Fruit fly (Drosophila melanogaster) whole organism, adult: ENCODE measurements around the gene brv3.

Source experiments
- CG11617 ChIP-seq: fragments of 200-800 bp; sonication (Bioruptor generic); optimal IDR thresholded peaks from 2 replicates; lab custom pipeline; 2017; ENCODE audit warnings: mild to moderate bottlenecking, missing biosample characterization, missing genetic modification reagents, missing genetic modification characterization
- CG12768 ChIP-seq: fragments of 200-800 bp; sonication (Bioruptor generic); optimal IDR thresholded peaks from 2 replicates; lab custom pipeline; 2017; ENCODE audit warnings: missing biosample characterization, missing genetic modification characterization, mild to moderate bottlenecking, moderate library complexity, missing genetic modification reagents
- CG14711 ChIP-seq: fragments of 200-800 bp; sonication (Bioruptor generic); optimal IDR thresholded peaks from 2 replicates; lab custom pipeline; 2018; ENCODE audit warnings: missing biosample characterization, mild to moderate bottlenecking, missing genetic modification characterization, moderate library complexity
- CG1620 ChIP-seq: fragments of 200-800 bp; sonication (Bioruptor generic); optimal IDR thresholded peaks from 2 replicates; lab custom pipeline; 2016; ENCODE audit warnings: missing biosample characterization, missing genetic modification characterization
- CG33017 ChIP-seq: fragments of 200-800 bp; sonication (Bioruptor generic); optimal IDR thresholded peaks from 2 replicates; lab custom pipeline; 2018; ENCODE audit warnings: missing biosample characterization, mild to moderate bottlenecking, missing genetic modification characterization, moderate library complexity
- CG5204 ChIP-seq: fragments of 200-800 bp; sonication (Bioruptor generic); optimal IDR thresholded peaks from 2 replicates; lab custom pipeline; 2016; ENCODE audit warnings: missing biosample characterization, missing genetic modification characterization
- CG7045 ChIP-seq: fragments of 200-800 bp; sonication (Bioruptor generic); optimal IDR thresholded peaks from 2 replicates; lab custom pipeline; 2017; ENCODE audit warnings: missing biosample characterization, mild to moderate bottlenecking, missing genetic modification characterization
- CG7101 ChIP-seq: fragments of 200-800 bp; sonication (Bioruptor generic); optimal IDR thresholded peaks from 2 replicates; lab custom pipeline; 2018; ENCODE audit warnings: missing biosample characterization, mild to moderate bottlenecking, missing genetic modification characterization, moderate library complexity
- Clk ChIP-seq: fragments of 200-800 bp; sonication (Bioruptor generic); optimal IDR thresholded peaks from 2 replicates; lab custom pipeline; 2017; ENCODE audit warnings: missing biosample characterization, missing genetic modification characterization
- Crg-1 ChIP-seq: fragments of 200-800 bp; sonication (Bioruptor generic); optimal IDR thresholded peaks from 2 replicates; lab custom pipeline; 2016; ENCODE audit warnings: missing biosample characterization, missing genetic modification characterization
- Hr96 ChIP-seq: fragments of 200-800 bp; sonication (Bioruptor generic); optimal IDR thresholded peaks from 2 replicates; lab custom pipeline; 2016; ENCODE audit warnings: missing biosample characterization, missing genetic modification characterization
- Mnt ChIP-seq: fragments of 200-800 bp; sonication (Bioruptor generic); optimal IDR thresholded peaks from 2 replicates; lab custom pipeline; 2016; ENCODE audit warnings: missing biosample characterization, mild to moderate bottlenecking, missing genetic modification characterization
- bab1 ChIP-seq: fragments of 200-800 bp; sonication (Bioruptor generic); optimal IDR thresholded peaks from 3 replicates; lab custom pipeline; 2019; ENCODE audit warnings: missing biosample characterization, mild to moderate bottlenecking, missing genetic modification characterization, moderate library complexity
- cic ChIP-seq: fragments of 200-800 bp; sonication (Bioruptor generic); optimal IDR thresholded peaks from 2 replicates; lab custom pipeline; 2017; ENCODE audit warnings: missing biosample characterization, mild to moderate bottlenecking, missing genetic modification characterization, moderate library complexity
- cnc ChIP-seq, 2 experiments: fragments of >200 bp; optimal IDR thresholded peaks; 2 replicates each; lab custom pipeline; 2017
- kay ChIP-seq: fragments of 200-800 bp; sonication (Bioruptor generic); peaks from one replicate; lab custom pipeline; 2016; ENCODE audit warnings: missing biosample characterization, missing genetic modification characterization, borderline replicate concordance
- ovo ChIP-seq: fragments of 200-800 bp; sonication (Bioruptor generic); optimal IDR thresholded peaks from 2 replicates; lab custom pipeline; 2016; ENCODE audit warnings: missing biosample characterization, missing genetic modification characterization
- pad ChIP-seq: fragments of 200-800 bp; sonication (Bioruptor generic); optimal IDR thresholded peaks from 3 replicates; lab custom pipeline; 2017; ENCODE audit warnings: missing biosample characterization, missing genetic modification characterization, mild to moderate bottlenecking, moderate library complexity, missing genetic modification reagents
- tj ChIP-seq: fragments of 200-800 bp; sonication (Bioruptor generic); optimal IDR thresholded peaks from 3 replicates; lab custom pipeline; 2017; ENCODE audit warnings: missing biosample characterization, mild to moderate bottlenecking, missing genetic modification characterization, moderate library complexity
- toe ChIP-seq: fragments of 200-800 bp; sonication (Bioruptor generic); optimal IDR thresholded peaks from 2 replicates; lab custom pipeline; 2016; ENCODE audit warnings: missing biosample characterization, missing genetic modification characterization

brv3 gene

DNA sequence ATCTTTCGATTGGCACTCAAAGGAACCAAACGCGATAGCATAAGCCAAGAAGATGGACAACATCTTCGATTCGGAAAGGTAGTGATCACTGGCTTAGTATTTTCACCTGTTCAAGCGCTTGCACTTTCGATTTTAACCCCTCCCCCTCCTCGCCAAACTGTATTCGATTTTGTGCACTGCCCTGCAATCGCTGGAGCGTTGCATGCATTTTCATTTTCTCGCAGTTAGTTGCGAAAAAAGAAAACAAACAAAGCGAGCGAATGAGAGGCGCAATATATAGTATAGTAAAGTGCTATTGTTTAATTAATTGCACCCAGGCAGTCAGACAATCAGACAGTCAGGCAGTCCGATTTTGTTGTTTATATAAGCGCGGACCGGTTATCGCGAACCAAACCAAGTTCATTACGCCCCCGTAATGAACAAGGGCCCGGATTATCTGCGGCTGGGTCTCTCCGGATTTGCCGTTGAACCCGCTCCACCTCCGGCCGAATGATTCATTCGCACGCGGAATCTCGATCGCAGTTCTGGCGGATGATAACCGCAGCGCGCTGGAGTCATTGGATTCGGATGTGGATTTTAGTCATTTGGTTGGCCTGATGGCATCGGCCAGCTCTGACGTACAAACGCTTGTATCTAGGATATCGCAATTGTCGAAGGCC is 31.2 kb downstream of the brv3 start:
- TF ChIP-seq kay (GFP tag; lab: Kevin White, UChicago) (peak; percentile 86), CG7045 (no peak), CG7101 (tag; lab: Kevin White, UChicago) (no peak)

DNA sequence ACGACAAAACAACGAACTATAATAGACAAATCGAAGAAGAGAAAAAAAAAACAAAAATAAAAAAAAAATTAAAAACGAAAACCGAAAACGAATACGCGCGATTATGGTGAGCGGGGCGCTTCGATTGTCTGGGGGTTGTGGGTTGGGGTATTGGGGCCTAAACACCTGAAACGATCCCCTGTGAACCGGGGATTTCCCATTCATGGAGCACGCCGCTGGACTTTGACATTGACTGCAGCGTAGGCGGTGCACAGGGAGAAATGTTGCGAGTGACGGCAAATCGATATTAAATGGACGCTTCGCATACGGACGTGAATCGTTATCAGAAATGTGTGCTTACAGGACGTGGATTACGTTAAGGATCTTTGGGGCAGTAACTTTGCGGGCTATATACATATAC is 32.1 kb downstream of the brv3 start:
- no peak for TF ChIP-seq ovo (GFP tag; lab: Kevin White, UChicago)
- no peak for TF ChIP-seq CG14711 (tag; lab: Kevin White, UChicago)
- TF ChIP-seq Clk (GFP tag; lab: Kevin White, UChicago): no peak
- no peak for TF ChIP-seq CG11617 (GFP tag; lab: Kevin White, UChicago)
- TF ChIP-seq CG5204 (GFP tag; lab: Kevin White, UChicago): no peak
- no peak for TF ChIP-seq CG1620 (GFP tag; lab: Kevin White, UChicago)
- no peak for TF ChIP-seq CG12768 (GFP tag; lab: Kevin White, UChicago)
- TF ChIP-seq CG7045: no peak
- TF ChIP-seq tj (GFP tag; lab: Kevin White, UChicago): no peak
- TF ChIP-seq toe (GFP tag; lab: Kevin White, UChicago): no peak
- TF ChIP-seq CG7101 (tag; lab: Kevin White, UChicago): no peak

DNA sequence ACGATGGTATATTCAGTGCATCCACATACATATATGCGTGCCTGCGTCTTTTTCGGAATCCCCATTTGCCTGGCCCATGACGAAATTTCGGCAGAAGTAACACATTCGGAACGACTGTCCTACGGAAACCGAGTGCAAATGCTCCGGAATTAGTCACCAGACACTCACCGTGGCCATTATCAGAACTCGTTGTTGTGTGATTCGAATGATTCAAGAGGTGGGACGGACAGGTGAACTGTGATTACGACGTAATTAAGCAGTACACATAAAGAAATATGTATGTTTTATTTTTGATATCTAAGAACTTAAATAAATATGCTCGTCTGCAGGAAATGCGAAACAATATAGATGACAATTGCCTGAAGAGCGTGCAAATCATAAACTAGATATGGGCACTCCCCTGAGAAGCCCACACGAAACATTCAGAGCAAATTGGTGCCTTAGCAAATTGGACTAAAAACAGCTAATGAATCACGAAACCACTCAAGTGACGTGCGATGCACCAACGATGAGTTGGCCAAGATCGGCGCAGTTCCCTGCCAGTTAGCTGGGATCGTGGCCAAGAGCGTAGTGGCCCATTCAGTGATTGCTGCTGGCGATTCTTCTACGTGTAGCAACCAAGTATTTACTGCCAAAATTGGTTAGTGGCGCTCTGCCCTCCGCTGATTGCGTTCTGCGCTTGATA is 32.9 kb downstream of the brv3 start:
- TF ChIP-seq CG14711 (tag; lab: Kevin White, UChicago) (no peak), cnc (optimal IDR thresholded peaks at IDR 0.05; lab: Kevin White, UChicago) (no peak), CG12768 (GFP tag; lab: Kevin White, UChicago) (no peak), ovo (GFP tag; lab: Kevin White, UChicago) (no peak), Mnt (GFP tag; lab: Kevin White, UChicago) (no peak), Hr96 (peak; percentile 61), kay (GFP tag; lab: Kevin White, UChicago) (peak; percentile 88), pad (GFP tag; lab: Kevin White, UChicago) (peak; percentile 37), CG1620 (GFP tag; lab: Kevin White, UChicago) (no peak), tj (GFP tag; lab: Kevin White, UChicago) (peak; percentile 9), cic (GFP tag; lab: Kevin White, UChicago) (peak; percentile 52), bab1 (GFP tag; lab: Kevin White, UChicago) (no peak), toe (GFP tag; lab: Kevin White, UChicago) (peak; percentile 16), Crg-1 (no peak), Clk (GFP tag; lab: Kevin White, UChicago) (no peak), CG11617 (GFP tag; lab: Kevin White, UChicago) (peak; percentile 69), CG33017 (tag; lab: Kevin White, UChicago) (no peak), CG7045 (no peak), CG5204 (GFP tag; lab: Kevin White, UChicago) (peak; percentile 45), CG7101 (tag; lab: Kevin White, UChicago) (peak; percentile 42)

DNA sequence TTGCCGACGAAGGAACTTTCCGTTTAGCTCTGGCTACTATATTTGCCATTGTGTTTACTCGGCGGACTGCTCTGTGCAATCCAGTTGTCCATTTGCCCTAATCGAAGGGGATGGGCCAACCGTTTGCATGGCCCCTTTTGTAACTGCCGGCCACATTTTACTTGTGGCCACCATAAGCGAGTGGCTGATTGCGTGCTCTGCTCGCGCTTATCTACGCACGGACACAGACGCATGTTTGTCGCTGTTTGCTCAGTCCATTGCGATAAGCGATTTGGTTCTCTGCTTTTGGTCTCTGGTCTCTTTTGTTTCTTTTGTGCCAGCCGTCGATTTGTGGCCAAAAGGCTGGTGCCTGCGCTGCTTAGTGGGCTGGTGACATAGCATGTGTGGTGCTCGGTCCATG is 33.8 kb downstream of the brv3 start:
- TF ChIP-seq pad (GFP tag; lab: Kevin White, UChicago): no peak
- no peak for TF ChIP-seq CG7045
- TF ChIP-seq bab1 (GFP tag; lab: Kevin White, UChicago): no peak
- no peak for TF ChIP-seq CG7101 (tag; lab: Kevin White, UChicago)
- no peak for TF ChIP-seq kay (GFP tag; lab: Kevin White, UChicago)
- no peak for TF ChIP-seq Hr96
- no peak for TF ChIP-seq Mnt (GFP tag; lab: Kevin White, UChicago)
- no peak for TF ChIP-seq Crg-1
- no peak for TF ChIP-seq tj (GFP tag; lab: Kevin White, UChicago)
- no peak for TF ChIP-seq CG5204 (GFP tag; lab: Kevin White, UChicago)
- no peak for TF ChIP-seq toe (GFP tag; lab: Kevin White, UChicago)

DNA sequence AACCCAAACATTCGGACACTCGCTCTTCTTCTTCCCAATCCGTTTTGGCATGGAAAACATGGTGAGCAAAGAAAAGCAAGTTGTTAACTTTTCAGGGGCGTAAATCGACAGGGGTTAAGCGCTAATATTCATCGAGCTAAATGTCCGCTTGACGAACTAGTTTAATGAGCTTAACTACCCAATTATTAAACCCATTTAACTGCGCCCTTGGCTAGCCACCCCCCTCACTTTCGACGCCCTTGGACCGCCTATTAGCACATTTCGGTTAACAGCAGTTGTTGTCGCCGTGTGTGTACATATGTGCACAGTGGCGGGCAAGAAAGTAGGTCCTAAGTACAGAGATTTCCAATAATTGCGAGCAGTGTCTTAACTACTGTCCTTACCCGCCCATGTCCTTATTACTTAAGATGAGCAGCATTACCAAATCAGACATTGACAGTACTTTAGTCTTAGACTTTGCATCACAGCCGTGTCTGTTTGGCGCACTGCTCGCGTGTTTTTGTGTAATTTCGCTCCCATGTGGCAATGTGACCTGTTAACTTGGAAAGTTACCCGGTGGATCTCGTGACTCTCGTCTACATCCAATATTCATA is 34.8 kb downstream of the brv3 start:
- peak; percentile 54 for TF ChIP-seq CG11617 (GFP tag; lab: Kevin White, UChicago)
- TF ChIP-seq ovo (GFP tag; lab: Kevin White, UChicago): no peak
- peak; percentile 69 for TF ChIP-seq Hr96
- peak; percentile 75 for TF ChIP-seq Crg-1
- TF ChIP-seq CG1620 (GFP tag; lab: Kevin White, UChicago): peak; percentile 60
- TF ChIP-seq CG7101 (tag; lab: Kevin White, UChicago): peak; percentile 92
- TF ChIP-seq Mnt (GFP tag; lab: Kevin White, UChicago): peak; percentile 54
- peak; percentile 24 for TF ChIP-seq CG5204 (GFP tag; lab: Kevin White, UChicago)
- peak; percentile 65 for TF ChIP-seq pad (GFP tag; lab: Kevin White, UChicago)
- peak; percentile 84 for TF ChIP-seq CG12768 (GFP tag; lab: Kevin White, UChicago)
- peak; percentile 93 for TF ChIP-seq bab1 (GFP tag; lab: Kevin White, UChicago)
- TF ChIP-seq Clk (GFP tag; lab: Kevin White, UChicago): peak; percentile 50
- TF ChIP-seq cic (GFP tag; lab: Kevin White, UChicago): peak; percentile 35
- TF ChIP-seq tj (GFP tag; lab: Kevin White, UChicago): peak; percentile 31
- peak; percentile 85 for TF ChIP-seq CG14711 (tag; lab: Kevin White, UChicago)
- no peak for TF ChIP-seq toe (GFP tag; lab: Kevin White, UChicago)
- TF ChIP-seq CG7045: peak; percentile 70
- no peak for TF ChIP-seq kay (GFP tag; lab: Kevin White, UChicago)
- TF ChIP-seq cnc (optimal IDR thresholded peaks at IDR 0.05; lab: Kevin White, UChicago): no peak
- TF ChIP-seq CG33017 (tag; lab: Kevin White, UChicago): peak; percentile 88
